Worm (Caenorhabditis elegans) whole organism, L1 larva: ENCODE measurements around the gene F17A2.13.

Experiments
- C04F5.9 ChIP-seq: sonication (generic microtip); optimal IDR thresholded peaks from 2 replicates; lab custom pipeline; 2016; ENCODE audit warnings: missing genetic modification characterization, missing compliant biosample characterization
- F16B12.6 ChIP-seq: fragments of 150-350 bp; optimal IDR thresholded peaks from 2 replicates; lab custom pipeline; 2014; ENCODE audit warnings: missing biosample characterization, missing genetic modification characterization
- alr-1 ChIP-seq: fragments of 200-800 bp; sonication (Bioruptor generic); optimal IDR thresholded peaks from 2 replicates; lab custom pipeline; 2018; ENCODE audit warnings: borderline replicate concordance, mild to moderate bottlenecking, missing genetic modification characterization, missing compliant biosample characterization
- ama-1 ChIP-seq: fragments of 150-350 bp; optimal IDR thresholded peaks from 2 replicates; lab custom pipeline; 2014
- ceh-88 ChIP-seq: fragments of 200-800 bp; sonication (Bioruptor generic); IDR thresholded peaks from 2 replicates; pipeline ENCODE4 v1.3.6; 2022; ENCODE audit warnings: missing genetic modification characterization, missing compliant biosample characterization
- ces-1 ChIP-seq: fragments of 150-350 bp; optimal IDR thresholded peaks from 2 replicates; lab custom pipeline; 2014; ENCODE audit warnings: missing biosample characterization, missing genetic modification reagents, missing genetic modification characterization
- dpl-1 ChIP-seq, 3 experiments: fragments of 150-350 bp in 2 of 3; sonication (generic microtip) in 1 of 3; optimal IDR thresholded peaks; 2 replicates each; lab custom pipeline; 2014 to 2017; ENCODE audit warnings: missing biosample characterization in 3 of 3, missing genetic modification characterization in 3 of 3, missing genetic modification reagents in 3 of 3
- dsc-1 ChIP-seq: sonication (generic microtip); optimal IDR thresholded peaks from 2 replicates; lab custom pipeline; 2016; ENCODE audit warnings: mild to moderate bottlenecking, missing genetic modification characterization, missing compliant biosample characterization
- efl-1 ChIP-seq, 4 experiments: fragments of 150-350 bp; optimal IDR thresholded peaks in 3 of 4; peaks in 1 of 4; 1 replicate in 1 of 4; 2 replicates in 3 of 4; lab custom pipeline; 2014; ENCODE audit warnings: missing biosample characterization in 2 of 4, missing genetic modification characterization in 2 of 4, missing genetic modification reagents in 2 of 4
- efl-3 ChIP-seq: fragments of 200-800 bp; sonication (Bioruptor generic); optimal IDR thresholded peaks from 2 replicates; lab custom pipeline; 2018; ENCODE audit warnings: mild to moderate bottlenecking, missing genetic modification characterization, missing compliant biosample characterization
- elt-3 ChIP-seq, 6 experiments: fragments of 150-350 bp in 1 of 6; sonication (generic microtip); optimal IDR thresholded peaks; 2 replicates each; lab custom pipeline; 2017 to 2018; ENCODE audit warnings: missing biosample characterization in 6 of 6, missing genetic modification characterization in 6 of 6, inconsistent platforms in 1 of 6
- fkh-10 ChIP-seq: sonication (generic microtip); optimal IDR thresholded peaks from 2 replicates; lab custom pipeline; 2017; ENCODE audit warnings: missing biosample characterization, missing genetic modification reagents, missing genetic modification characterization
- fkh-4 ChIP-seq: sonication (generic microtip); optimal IDR thresholded peaks from 2 replicates; lab custom pipeline; 2016; ENCODE audit warnings: missing compliant biosample characterization, missing genetic modification characterization, borderline replicate concordance
- fkh-8 ChIP-seq: sonication (generic microtip); optimal IDR thresholded peaks from 2 replicates; lab custom pipeline; 2016; ENCODE audit warnings: mild to moderate bottlenecking, missing genetic modification characterization, missing compliant biosample characterization
- grh-1 ChIP-seq: fragments of 200-800 bp; sonication (Bioruptor generic); IDR thresholded peaks from 2 replicates; pipeline ENCODE4 v1.3.6; 2022; ENCODE audit warnings: missing genetic modification reagents, missing genetic modification characterization, missing compliant biosample characterization
- hlh-4 ChIP-seq: sonication (generic microtip); optimal IDR thresholded peaks from 2 replicates; lab custom pipeline; 2016; ENCODE audit warnings: mild to moderate bottlenecking, missing genetic modification characterization, missing compliant biosample characterization
- irx-1 ChIP-seq: sonication (generic microtip); optimal IDR thresholded peaks from 2 replicates; lab custom pipeline; 2016; ENCODE audit warnings: missing genetic modification characterization, missing compliant biosample characterization
- lin-13 ChIP-seq: fragments of 150-350 bp; optimal IDR thresholded peaks from 2 replicates; lab custom pipeline; 2014; ENCODE audit warnings: missing biosample characterization, missing genetic modification reagents, missing genetic modification characterization
- lin-35 ChIP-seq, 2 experiments: fragments of 150-350 bp; optimal IDR thresholded peaks; 2 replicates each; lab custom pipeline; 2014; ENCODE audit warnings: missing biosample characterization in 2 of 2, missing genetic modification characterization in 2 of 2, missing genetic modification reagents in 2 of 2
- lir-3 ChIP-seq: sonication (generic microtip); optimal IDR thresholded peaks from 2 replicates; lab custom pipeline; 2016; ENCODE audit warnings: mild to moderate bottlenecking, missing genetic modification characterization, moderate library complexity, missing compliant biosample characterization; ENCODE audit not compliant: poor library complexity
- mef-2 ChIP-seq: fragments of 150-350 bp; optimal IDR thresholded peaks from 2 replicates; lab custom pipeline; 2014; ENCODE audit warnings: missing biosample characterization, missing genetic modification characterization
- nhr-19 ChIP-seq: fragments of 200-800 bp; sonication (Bioruptor generic); conservative IDR thresholded peaks from 2 replicates; pipeline ENCODE4 v1.3.6; 2022; ENCODE audit warnings: missing genetic modification characterization, missing compliant biosample characterization
- nhr-237 ChIP-seq: fragments of 150-350 bp; optimal IDR thresholded peaks from 2 replicates; lab custom pipeline; 2014; ENCODE audit warnings: missing biosample characterization, missing genetic modification characterization
- nhr-28 ChIP-seq: fragments of 150-350 bp; optimal IDR thresholded peaks from 2 replicates; lab custom pipeline; 2014; ENCODE audit warnings: missing biosample characterization, missing genetic modification characterization
- pqm-1 ChIP-seq: sonication (generic microtip); optimal IDR thresholded peaks from 3 replicates; lab custom pipeline; 2017; ENCODE audit warnings: missing biosample characterization, missing genetic modification characterization
- rnt-1 ChIP-seq: sonication (generic microtip); optimal IDR thresholded peaks from 2 replicates; lab custom pipeline; 2016; ENCODE audit warnings: mild to moderate bottlenecking, missing genetic modification characterization, moderate library complexity, missing compliant biosample characterization
- skn-1 ChIP-seq: fragments of 150-350 bp; optimal IDR thresholded peaks from 2 replicates; lab custom pipeline; 2014; ENCODE audit warnings: missing biosample characterization, missing genetic modification characterization
- sox-4 ChIP-seq: sonication (generic microtip); optimal IDR thresholded peaks from 2 replicates; lab custom pipeline; 2016; ENCODE audit warnings: missing genetic modification characterization, missing compliant biosample characterization
- sptf-1 ChIP-seq: fragments of 150-350 bp; optimal IDR thresholded peaks from 2 replicates; lab custom pipeline; 2014; ENCODE audit warnings: missing biosample characterization, missing genetic modification characterization
- swsn-7 ChIP-seq: sonication (generic microtip); optimal IDR thresholded peaks from 2 replicates; lab custom pipeline; 2016; ENCODE audit warnings: missing genetic modification characterization, missing compliant biosample characterization
- tbx-2 ChIP-seq: sonication (generic microtip); optimal IDR thresholded peaks from 2 replicates; lab custom pipeline; 2016; ENCODE audit warnings: missing genetic modification characterization, missing compliant biosample characterization
- unc-30 ChIP-seq: sonication (generic microtip); optimal IDR thresholded peaks from 2 replicates; lab custom pipeline; 2017; ENCODE audit warnings: missing biosample characterization, missing genetic modification characterization
- vab-15 ChIP-seq: sonication (generic microtip); optimal IDR thresholded peaks from 2 replicates; lab custom pipeline; 2017; ENCODE audit warnings: missing genotype, mild to moderate bottlenecking, missing genetic modification characterization, missing compliant biosample characterization
- xbp-1 ChIP-seq: sonication (generic microtip); optimal IDR thresholded peaks from 2 replicates; lab custom pipeline; 2016; ENCODE audit warnings: missing genetic modification characterization, missing compliant biosample characterization
- zag-1 ChIP-seq: fragments of 150-350 bp; optimal IDR thresholded peaks from 2 replicates; lab custom pipeline; 2014; ENCODE audit warnings: missing biosample characterization, missing genetic modification characterization
- zip-4 ChIP-seq: fragments of 200-800 bp; sonication (Bioruptor generic); optimal IDR thresholded peaks from 2 replicates; lab custom pipeline; 2018; ENCODE audit warnings: mild to moderate bottlenecking, missing genetic modification characterization, moderate library complexity, missing compliant biosample characterization
- ztf-11 ChIP-seq, 2 experiments: sonication (generic microtip); optimal IDR thresholded peaks; 2 replicates each; lab custom pipeline; 2016 to 2017; ENCODE audit warnings: missing genetic modification characterization in 2 of 2, missing biosample characterization in 1 of 2, missing compliant biosample characterization in 1 of 2

Gene F17A2.13

DNA sequence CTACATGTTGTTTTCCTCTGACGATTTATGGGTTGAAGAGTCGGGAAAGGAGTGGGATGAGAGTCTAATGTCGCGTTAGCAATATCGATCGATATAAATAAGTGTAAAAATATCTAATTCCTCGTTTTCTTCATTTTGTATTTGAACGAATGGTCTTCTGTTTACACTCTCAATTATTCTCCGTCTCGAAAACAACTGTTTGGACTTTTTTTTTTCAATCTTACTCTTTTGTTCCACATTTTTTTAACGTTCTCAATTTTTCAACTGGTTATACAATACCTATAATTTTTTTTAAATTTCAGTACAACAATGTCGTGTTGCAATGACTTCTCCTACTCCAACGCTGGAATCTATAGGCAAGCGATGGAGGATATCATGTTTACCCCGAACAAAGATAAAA lies at the start of gene F17A2.13:
TSS of gene F17A2.13 (plus strand) at position 301 of the 400 bp plus-strand sequence.
- no peak for TF ChIP-seq ama-1
- TF ChIP-seq skn-1 (tag; lab: Kevin White, UChicago): no peak
- TF ChIP-seq zip-4: no peak
- no peak for TF ChIP-seq efl-1 (optimal IDR thresholded peaks at IDR 0.05; lab: Kevin White, UChicago)
- no peak for TF ChIP-seq efl-1 (GFP tag; optimal IDR thresholded peaks at IDR 0.05 in 1 of 2; lab: Kevin White, UChicago)
- no peak for TF ChIP-seq ceh-88 (GFP tag; lab: Robert Waterston, UW)
- no peak for TF ChIP-seq F16B12.6
- no peak for TF ChIP-seq fkh-10 (GFP tag; lab: Kevin White, UChicago)
- no peak for TF ChIP-seq efl-3 (GFP tag; lab: Kevin White, UChicago)
- no peak for TF ChIP-seq lin-13 (GFP tag; lab: Kevin White, UChicago)
- TF ChIP-seq fkh-8 (tag; lab: Kevin White, UChicago): no peak
- TF ChIP-seq hlh-4 (tag; lab: Kevin White, UChicago): no peak
- TF ChIP-seq fkh-4 (tag; lab: Kevin White, UChicago): no peak
- no peak for TF ChIP-seq alr-1
- TF ChIP-seq nhr-237 (tag; lab: Kevin White, UChicago): no peak
- TF ChIP-seq mef-2: no peak
- no peak for TF ChIP-seq sptf-1 (tag; lab: Kevin White, UChicago)
- TF ChIP-seq ces-1 (GFP tag; lab: Kevin White, UChicago): no peak
- no peak for TF ChIP-seq grh-1 (GFP tag; lab: Robert Waterston, UW)
- TF ChIP-seq irx-1: no peak
- TF ChIP-seq sox-4 (tag; lab: Kevin White, UChicago): no peak

DNA sequence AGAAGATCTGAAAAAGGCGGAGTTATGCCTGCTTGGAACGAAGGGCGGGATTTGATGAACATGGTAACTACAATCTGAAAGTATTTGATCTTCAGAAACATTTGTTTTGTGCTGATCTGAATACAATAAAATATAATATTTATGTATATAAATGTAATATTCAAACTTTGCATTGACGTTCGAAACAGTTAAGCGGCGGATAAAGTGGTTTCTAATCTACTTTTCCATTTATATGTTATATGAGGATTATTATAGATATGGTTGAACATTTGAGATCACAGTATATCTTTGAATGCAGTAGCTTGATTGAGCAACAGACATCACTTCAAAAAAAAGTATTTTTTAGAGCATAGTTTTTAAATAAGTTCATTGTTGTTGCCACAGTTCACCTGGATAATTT lies 47.6 kb upstream of the F17A2.13 start, which contains the start of gene H19J13.2:
TSS of gene H19J13.2 (minus strand) at position 101 of the 400 bp plus-strand sequence.
- TF ChIP-seq dsc-1: no peak
- TF ChIP-seq ama-1: no peak
- TF ChIP-seq unc-30 (tag; lab: Kevin White, UChicago): no peak
- no peak for TF ChIP-seq nhr-19 (GFP tag; lab: Robert Waterston, UW)
- TF ChIP-seq nhr-237 (tag; lab: Kevin White, UChicago): no peak
- TF ChIP-seq nhr-28 (tag; lab: Kevin White, UChicago): no peak
- TF ChIP-seq, all 84 proteins: peak for 0

DNA sequence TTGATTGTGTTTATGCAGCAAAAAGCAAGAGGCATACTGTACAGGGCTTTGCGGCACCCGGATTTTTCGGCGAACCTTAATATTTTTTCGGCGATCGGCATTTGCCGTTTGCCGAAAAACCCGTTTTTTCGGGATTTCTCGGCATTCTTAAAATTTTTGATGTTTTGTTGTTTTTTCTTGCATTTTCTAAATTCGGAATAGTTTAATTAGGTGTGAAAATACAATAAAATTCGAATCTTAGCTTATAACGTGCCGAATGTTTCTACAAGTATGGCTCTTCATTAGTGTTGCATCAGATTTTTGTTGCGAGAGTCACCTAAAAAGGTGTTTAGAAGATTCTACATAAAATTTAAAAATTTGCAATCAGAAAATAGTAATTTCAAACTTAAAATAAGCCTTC lies 45.9 kb upstream of the F17A2.13 start, which contains the start of gene C04B4.6:
TSS of gene C04B4.6 (minus strand) at position 101 of the 400 bp plus-strand sequence.
- TF ChIP-seq hlh-4 (tag; lab: Kevin White, UChicago) (no peak), lin-35 (GFP tag; optimal IDR thresholded peaks at IDR 0.05; lab: Kevin White, UChicago) (no peak), fkh-4 (tag; lab: Kevin White, UChicago) (no peak), ceh-88 (GFP tag; lab: Robert Waterston, UW) (no peak), F16B12.6 (no peak), zag-1 (tag; lab: Kevin White, UChicago) (no peak), lir-3 (tag; lab: Kevin White, UChicago) (no peak), alr-1 (no peak)
- TF ChIP-seq, all 84 proteins: peak for 0

DNA sequence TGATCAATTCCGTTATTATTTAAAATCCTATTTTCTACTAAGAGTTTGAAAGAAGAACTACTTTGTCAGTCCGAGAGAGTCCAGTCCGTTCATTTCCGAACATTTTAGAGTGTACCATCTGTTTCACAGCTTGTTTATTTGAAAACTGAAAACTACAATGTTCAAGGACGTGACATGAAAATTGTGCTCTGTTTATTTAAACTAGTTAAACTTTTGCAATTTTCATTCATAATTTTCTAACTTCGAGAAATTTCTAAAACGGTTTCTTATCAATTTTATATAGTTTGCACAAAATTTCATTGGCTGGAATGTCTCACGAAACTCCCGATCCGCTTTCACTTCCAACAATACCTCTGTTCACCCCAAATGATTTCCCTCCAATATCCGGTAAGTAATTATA lies 41.0 kb upstream of the F17A2.13 start, which contains the start of gene C04B4.1:
TSS of gene C04B4.1 (plus strand) at position 301 of the 400 bp plus-strand sequence.
- TF ChIP-seq rnt-1 (no peak), pqm-1 (no peak), grh-1 (GFP tag; lab: Robert Waterston, UW) (no peak), ztf-11 (tag; optimal IDR thresholded peaks at IDR 0.05; lab: Kevin White, UChicago) (no peak), sox-4 (tag; lab: Kevin White, UChicago) (no peak), xbp-1 (tag; lab: Kevin White, UChicago) (no peak), vab-15 (tag; lab: Kevin White, UChicago) (no peak), C04F5.9 (tag; lab: Kevin White, UChicago) (no peak), elt-3 (tag; optimal IDR thresholded peaks at IDR 0.05; lab: Kevin White, UChicago) (no peak), dpl-1 (GFP tag; optimal IDR thresholded peaks at IDR 0.05; lab: Kevin White, UChicago) (no peak), skn-1 (tag; lab: Kevin White, UChicago) (no peak), swsn-7 (no peak), tbx-2 (tag; lab: Kevin White, UChicago) (no peak)
